Worm (Caenorhabditis elegans): ENCODE results near the gene F16B12.7.

ce11 chrX:14062771-14063170 lies 45.6 kb upstream of the F16B12.7 start:
- TF ChIP-seq pag-3 (tag; optimal IDR thresholded peaks at IDR 0.05; ENCODE audit: borderline replicate concordance, insufficient read depth) (no peak), unc-62 (GFP tag; optimal IDR thresholded peaks at IDR 0.05) (no peak), aly-2 (tag; optimal IDR thresholded peaks at IDR 0.05) (no peak), ces-1 (GFP tag; optimal IDR thresholded peaks at IDR 0.05) (no peak), sptf-1 (tag; optimal IDR thresholded peaks at IDR 0.05) (no peak), lin-39 (tag; optimal IDR thresholded peaks at IDR 0.05) (no peak), lsy-2 (tag; optimal IDR thresholded peaks at IDR 0.05) (no peak), lin-15B (tag; optimal IDR thresholded peaks at IDR 0.05) (no peak), nhr-90 (tag; optimal IDR thresholded peaks at IDR 0.05; ENCODE audit: poor library complexity) (no peak)

Data from whole organism, L1 larva.